Worm (Caenorhabditis elegans) whole organism, L2 larva: ENCODE results near the gene C23H3.5.

Source experiments
- ZK546.5 ChIP-seq: sonication (generic microtip); optimal IDR thresholded peaks from 2 replicates; lab custom pipeline; 2017; ENCODE audit warnings: missing biosample characterization, missing genetic modification characterization
- ceh-82 ChIP-seq: fragments of 150-350 bp; optimal IDR thresholded peaks from 2 replicates; lab custom pipeline; 2014; ENCODE audit warnings: missing biosample characterization, missing genetic modification characterization
- zag-1 ChIP-seq: fragments of 150-350 bp; optimal IDR thresholded peaks from 2 replicates; lab custom pipeline; 2014; ENCODE audit warnings: missing biosample characterization, missing genetic modification characterization
- ztf-11 ChIP-seq: sonication (generic microtip); optimal IDR thresholded peaks from 2 replicates; lab custom pipeline; 2017; ENCODE audit warnings: missing biosample characterization, missing genetic modification characterization

DNA sequence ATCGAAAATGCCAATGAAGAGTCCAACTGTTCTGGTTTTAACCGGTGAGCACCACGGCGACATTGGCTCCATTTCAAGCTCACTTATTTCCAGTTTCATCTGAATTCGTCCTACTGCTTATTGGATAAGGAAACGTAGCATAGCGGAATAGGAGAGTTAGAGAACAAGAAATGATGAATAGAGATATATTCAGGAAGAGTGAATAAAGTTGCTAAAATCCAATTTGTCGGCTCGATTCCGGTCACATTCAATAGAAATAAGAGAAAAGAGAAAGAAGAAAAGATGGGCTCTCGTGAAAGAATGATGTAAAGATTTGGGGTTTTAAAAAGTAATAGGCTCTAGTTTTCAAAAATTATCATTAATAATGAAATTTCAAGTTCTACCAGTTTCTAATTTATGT, 25.9 kb downstream of the C23H3.5 start:
- TF ChIP-seq ZK546.5 (tag; lab: Kevin White, UChicago) (no peak), zag-1 (no peak), ceh-82 (tag; lab: Kevin White, UChicago) (no peak), ztf-11 (tag; lab: Kevin White, UChicago) (no peak)
